Worm (Caenorhabditis elegans) whole organism, L4 larva: ENCODE measurements around the gene chil-8.

Experiments
- D1046.2 ChIP-seq: fragments of 200-800 bp; sonication (Bioruptor generic); IDR thresholded peaks from 2 replicates; pipeline ENCODE4 v1.3.6; 2022; ENCODE audit warnings: missing genetic modification characterization, missing compliant biosample characterization
- F37D6.2 ChIP-seq: sonication (generic microtip); optimal IDR thresholded peaks from 2 replicates; lab custom pipeline; 2016; ENCODE audit warnings: mild to moderate bottlenecking, missing genetic modification characterization, missing compliant biosample characterization
- F49E8.2 ChIP-seq: sonication (generic microtip); optimal IDR thresholded peaks from 2 replicates; lab custom pipeline; 2016; ENCODE audit warnings: missing compliant biosample characterization, mild to moderate bottlenecking, missing genetic modification characterization, borderline replicate concordance
- R02D3.7 ChIP-seq: fragments of 150-350 bp; sonication (generic microtip); optimal IDR thresholded peaks from 3 replicates; lab custom pipeline; 2014; ENCODE audit warnings: missing biosample characterization, missing genetic modification characterization
- Y48G9A.11 ChIP-seq: fragments of 200-800 bp; sonication (Bioruptor generic); IDR thresholded peaks from 2 replicates; pipeline ENCODE4 v1.3.6; 2022; ENCODE audit warnings: missing genetic modification reagents, missing genetic modification characterization, missing compliant biosample characterization
- ZK337.2 ChIP-seq: fragments of 200-800 bp; sonication (Bioruptor generic); IDR thresholded peaks from 2 replicates; pipeline ENCODE4 v1.3.6; 2022; ENCODE audit warnings: missing genetic modification reagents, missing genetic modification characterization, missing compliant biosample characterization
- ZK546.5 ChIP-seq, 2 experiments: sonication (generic microtip); optimal IDR thresholded peaks; 2 replicates each; lab custom pipeline; 2017; ENCODE audit warnings: missing biosample characterization in 2 of 2, missing genetic modification characterization in 2 of 2
- ama-1 ChIP-seq: fragments of 150-350 bp; optimal IDR thresholded peaks from 2 replicates; lab custom pipeline; 2014; ENCODE audit warnings: inconsistent platforms, mixed read lengths
- arid-1 ChIP-seq: fragments of 200-800 bp; sonication (Bioruptor generic); conservative IDR thresholded peaks from 2 replicates; pipeline ENCODE4 v1.3.6; 2022; ENCODE audit warnings: missing genetic modification reagents, missing genetic modification characterization, missing compliant biosample characterization
- attf-4 ChIP-seq: sonication (generic microtip); optimal IDR thresholded peaks from 3 replicates; lab custom pipeline; 2017; ENCODE audit warnings: missing biosample characterization, missing genetic modification characterization
- ceh-28 ChIP-seq: fragments of 150-350 bp; optimal IDR thresholded peaks from 2 replicates; lab custom pipeline; 2014; ENCODE audit warnings: missing biosample characterization, missing genetic modification reagents, missing genetic modification characterization
- ceh-62 ChIP-seq: sonication (generic microtip); optimal IDR thresholded peaks from 2 replicates; lab custom pipeline; 2017; ENCODE audit warnings: missing biosample characterization, missing genetic modification characterization
- ceh-82 ChIP-seq: sonication (generic microtip); optimal IDR thresholded peaks from 2 replicates; lab custom pipeline; 2017; ENCODE audit warnings: missing biosample characterization, missing genetic modification characterization
- daf-12 ChIP-seq: fragments of 150-350 bp; optimal IDR thresholded peaks from 2 replicates; lab custom pipeline; 2014; ENCODE audit warnings: missing biosample characterization, missing genetic modification reagents, missing genetic modification characterization
- daf-16 ChIP-seq, 3 experiments: sonication (generic microtip); optimal IDR thresholded peaks; 2 replicates each; lab custom pipeline; 2016 to 2017; ENCODE audit warnings: missing genetic modification characterization in 3 of 3, missing genetic modification reagents in 3 of 3, mild to moderate bottlenecking in 2 of 3, missing compliant biosample characterization in 2 of 3, missing biosample characterization in 1 of 3, moderate library complexity in 1 of 3
- daf-8 ChIP-seq: fragments of 200-800 bp; sonication (Bioruptor generic); IDR thresholded peaks from 2 replicates; pipeline ENCODE4 v1.3.6; 2022; ENCODE audit warnings: missing genetic modification characterization, missing compliant biosample characterization
- dve-1 ChIP-seq: sonication (generic microtip); optimal IDR thresholded peaks from 2 replicates; lab custom pipeline; 2017; ENCODE audit warnings: antibody characterized with exemption, mild to moderate bottlenecking, missing genetic modification characterization, missing compliant biosample characterization; ENCODE audit not compliant: insufficient read depth
- egl-43 ChIP-seq: fragments of 200-800 bp; sonication (Bioruptor generic); IDR thresholded peaks from 2 replicates; pipeline ENCODE4 v1.3.6; 2022; ENCODE audit warnings: missing genetic modification reagents, missing genetic modification characterization, missing compliant biosample characterization
- gei-8 ChIP-seq: fragments of 200-800 bp; sonication (Bioruptor generic); optimal IDR thresholded peaks from 2 replicates; lab custom pipeline; 2018; ENCODE audit warnings: mild to moderate bottlenecking, missing genetic modification characterization, missing compliant biosample characterization
- hif-1 ChIP-seq, 2 experiments: sonication (generic microtip); optimal IDR thresholded peaks; 2 replicates each; lab custom pipeline; 2016 to 2017; ENCODE audit warnings: missing compliant biosample characterization in 2 of 2, missing genetic modification characterization in 2 of 2, missing genetic modification reagents in 2 of 2, missing genotype in 2 of 2, mild to moderate bottlenecking in 1 of 2
- hlh-30 ChIP-seq: sonication (generic microtip); optimal IDR thresholded peaks from 2 replicates; lab custom pipeline; 2017; ENCODE audit warnings: antibody characterized with exemption, mild to moderate bottlenecking, missing genetic modification characterization, missing compliant biosample characterization; ENCODE audit not compliant: insufficient read depth
- hmg-1.1 ChIP-seq: fragments of 200-800 bp; sonication (Bioruptor generic); IDR thresholded peaks from 2 replicates; pipeline ENCODE4 v1.3.6; 2022; ENCODE audit warnings: missing genetic modification reagents, missing genetic modification characterization, missing compliant biosample characterization
- jun-1 ChIP-seq: fragments of 150-350 bp; optimal IDR thresholded peaks from 2 replicates; lab custom pipeline; 2014; ENCODE audit warnings: missing biosample characterization, missing genetic modification reagents, missing genetic modification characterization
- lin-1 ChIP-seq: fragments of 200-800 bp; sonication (Bioruptor generic); IDR thresholded peaks from 2 replicates; pipeline ENCODE4 v1.3.6; 2022; ENCODE audit warnings: missing genetic modification reagents, missing genetic modification characterization, missing compliant biosample characterization
- lin-29 ChIP-seq: fragments of 200-800 bp; sonication (Bioruptor generic); IDR thresholded peaks from 2 replicates; pipeline ENCODE4 v1.3.6; 2022; ENCODE audit warnings: missing genetic modification reagents, missing genetic modification characterization, missing compliant biosample characterization
- lin-38 ChIP-seq: fragments of 200-800 bp; sonication (Bioruptor generic); IDR thresholded peaks from 2 replicates; pipeline ENCODE4 v1.3.6; 2022; ENCODE audit warnings: missing genetic modification reagents, missing genetic modification characterization, missing compliant biosample characterization
- lin-39 ChIP-seq: fragments of 150-350 bp; optimal IDR thresholded peaks from 2 replicates; lab custom pipeline; 2014; ENCODE audit warnings: missing biosample characterization, missing genetic modification reagents, missing genetic modification characterization
- mdl-1 ChIP-seq, 2 experiments: fragments of 150-350 bp in 1 of 2; sonication (generic microtip) in 1 of 2; optimal IDR thresholded peaks; 2 replicates each; lab custom pipeline; 2014 to 2017; ENCODE audit warnings: missing biosample characterization in 2 of 2, missing genetic modification characterization in 2 of 2
- mdt-29 ChIP-seq: fragments of 200-800 bp; sonication (Bioruptor generic); IDR thresholded peaks from 2 replicates; pipeline ENCODE4 v1.3.6; 2022; ENCODE audit warnings: missing genetic modification reagents, missing genetic modification characterization, missing compliant biosample characterization
- mep-1 ChIP-seq: fragments of 150-350 bp; sonication (generic microtip); optimal IDR thresholded peaks from 3 replicates; lab custom pipeline; 2014; ENCODE audit warnings: missing biosample characterization, missing genetic modification characterization
- mxl-2 ChIP-seq: fragments of 200-800 bp; sonication (Bioruptor generic); conservative IDR thresholded peaks from 2 replicates; pipeline ENCODE4 v1.3.6; 2022; ENCODE audit warnings: missing genetic modification reagents, missing genetic modification characterization, missing compliant biosample characterization
- nhr-102 ChIP-seq: sonication (generic microtip); optimal IDR thresholded peaks from 2 replicates; lab custom pipeline; 2016; ENCODE audit warnings: mild to moderate bottlenecking, missing genetic modification characterization, moderate library complexity, missing compliant biosample characterization
- nhr-237 ChIP-seq: sonication (generic microtip); optimal IDR thresholded peaks from 2 replicates; lab custom pipeline; 2017; ENCODE audit warnings: missing biosample characterization, missing genetic modification characterization
- nhr-76 ChIP-seq: fragments of 150-350 bp; optimal IDR thresholded peaks from 2 replicates; lab custom pipeline; 2014; ENCODE audit warnings: missing biosample characterization, missing genetic modification characterization
- nhr-77 ChIP-seq: fragments of 150-350 bp; optimal IDR thresholded peaks from 2 replicates; lab custom pipeline; 2014; ENCODE audit warnings: missing biosample characterization, missing genetic modification characterization
- php-3 ChIP-seq: fragments of 200-800 bp; sonication (Bioruptor generic); IDR thresholded peaks from 2 replicates; pipeline ENCODE4 v1.3.6; 2022; ENCODE audit warnings: missing genetic modification reagents, missing genetic modification characterization, missing compliant biosample characterization
- snpc-4 ChIP-seq: fragments of 150-350 bp; optimal IDR thresholded peaks from 2 replicates; lab custom pipeline; 2014; ENCODE audit warnings: missing biosample characterization, missing genetic modification characterization
- spr-1 ChIP-seq: sonication (generic microtip); optimal IDR thresholded peaks from 2 replicates; lab custom pipeline; 2016; ENCODE audit warnings: mild to moderate bottlenecking, missing genetic modification characterization, missing compliant biosample characterization
- unc-130 ChIP-seq: sonication (generic microtip); optimal IDR thresholded peaks from 2 replicates; lab custom pipeline; 2016; ENCODE audit warnings: missing genetic modification reagents, missing genetic modification characterization, missing compliant biosample characterization
- unc-39 ChIP-seq: sonication (generic microtip); optimal IDR thresholded peaks from 2 replicates; lab custom pipeline; 2017; ENCODE audit warnings: missing biosample characterization, missing genetic modification characterization
- unc-62 ChIP-seq, 3 experiments: fragments of 150-350 bp in 1 of 3; sonication (generic microtip); optimal IDR thresholded peaks in 2 of 3; peaks in 1 of 3; 1 replicate in 1 of 3; 2 replicates in 2 of 3; lab custom pipeline; 2014 to 2017; ENCODE audit warnings: missing biosample characterization in 3 of 3, missing genetic modification characterization in 3 of 3, missing genetic modification reagents in 3 of 3, missing genotype in 1 of 3
- vab-7 ChIP-seq: fragments of 200-800 bp; sonication (Bioruptor generic); IDR thresholded peaks from 2 replicates; pipeline ENCODE4 v1.3.6; 2022; ENCODE audit warnings: missing genetic modification reagents, missing genetic modification characterization, missing compliant biosample characterization
- zag-1 ChIP-seq: fragments of 150-350 bp; optimal IDR thresholded peaks from 2 replicates; lab custom pipeline; 2014; ENCODE audit warnings: missing biosample characterization, missing genetic modification characterization
- zfp-2 ChIP-seq: sonication (generic microtip); optimal IDR thresholded peaks from 2 replicates; lab custom pipeline; 2016; ENCODE audit warnings: mild to moderate bottlenecking, missing genetic modification characterization, missing compliant biosample characterization
- zip-11 ChIP-seq: fragments of 200-800 bp; sonication (Bioruptor generic); IDR thresholded peaks from 2 replicates; pipeline ENCODE4 v1.3.6; 2022; ENCODE audit warnings: missing genetic modification characterization, missing compliant biosample characterization
- ztf-11 ChIP-seq: fragments of 150-350 bp; optimal IDR thresholded peaks from 2 replicates; lab custom pipeline; 2014; ENCODE audit warnings: missing biosample characterization, missing genetic modification characterization

The chil-8 gene

ce11 chrII:9891031-9891689 is 18.3 kb upstream of the chil-8 start, which contains the start of gene vgln-1 (continued):
- no peak for TF ChIP-seq zag-1 (tag; lab: Kevin White, UChicago)
- no peak for TF ChIP-seq R02D3.7 (tag; lab: Kevin White, UChicago)
- TF ChIP-seq attf-4: no peak
- TF ChIP-seq nhr-102: no peak
- TF ChIP-seq egl-43 (GFP tag; lab: Robert Waterston, UW): 0 out of 2 replicates have a peak, but pooled peaks have one; percentile 10
- no peak for TF ChIP-seq F37D6.2 (tag; lab: Kevin White, UChicago)
- no peak for TF ChIP-seq hmg-1.1 (GFP tag; lab: Robert Waterston, UW)
- TF ChIP-seq jun-1 (tag; lab: Kevin White, UChicago): no peak
- no peak for TF ChIP-seq zfp-2 (tag; lab: Kevin White, UChicago)
- TF ChIP-seq ceh-28 (tag; lab: Kevin White, UChicago): no peak
- no peak for TF ChIP-seq mep-1 (tag; lab: Kevin White, UChicago)
- TF ChIP-seq zip-11: no peak
- 0 out of 2 replicates have a peak, but pooled peaks have one; percentile 13 for TF ChIP-seq ZK337.2 (GFP tag; lab: Robert Waterston, UW)
- no peak for TF ChIP-seq ceh-82 (tag; lab: Kevin White, UChicago)
- no peak for TF ChIP-seq D1046.2 (GFP tag; lab: Robert Waterston, UW)
- TF ChIP-seq F49E8.2 (tag; lab: Kevin White, UChicago): no peak
- TF ChIP-seq hif-1 (tag; optimal IDR thresholded peaks at IDR 0.05; lab: Kevin White, UChicago): no peak
- no peak for TF ChIP-seq nhr-77 (tag; lab: Kevin White, UChicago)
- no peak for TF ChIP-seq arid-1 (GFP tag; lab: Robert Waterston, UW)
- TF ChIP-seq unc-130 (GFP tag; lab: Kevin White, UChicago): no peak
- peak; percentile 50 for TF ChIP-seq hlh-30 (tag; lab: Kevin White, UChicago)
- no peak for TF ChIP-seq lin-1
- no peak for TF ChIP-seq mdt-29
- TF ChIP-seq ztf-11: no peak
- TF ChIP-seq vab-7 (GFP tag; lab: Robert Waterston, UW): no peak

- no peak for TF ChIP-seq gei-8 (GFP tag; lab: Kevin White, UChicago)
- TF ChIP-seq F49E8.2 (tag; lab: Kevin White, UChicago): no peak
- TF ChIP-seq mdt-29: no peak
- peak in 1 of 2 experiments; percentile 93 for TF ChIP-seq unc-62 (GFP tag; optimal IDR thresholded peaks at IDR 0.05 in 1 of 2; lab: Kevin White, UChicago)
- no peak for TF ChIP-seq unc-62 (tag; optimal IDR thresholded peaks at IDR 0.05; lab: Kevin White, UChicago)
- TF ChIP-seq php-3 (GFP tag; lab: Robert Waterston, UW): no peak
These were observed 15.7 kb upstream of the chil-8 start for ce11 chrII:9888549-9888948.

ce11 chrII:9886216-9886615 is 13.4 kb upstream of the chil-8 start, which contains the start of gene algn-8:
Gene algn-8 (minus strand): TSS chrII:9886442.
- TF ChIP-seq ceh-62: no peak
- no peak for TF ChIP-seq jun-1 (tag; lab: Kevin White, UChicago)
- no peak for TF ChIP-seq mxl-2
- TF ChIP-seq daf-12 (tag; lab: Kevin White, UChicago): no peak
- TF ChIP-seq lin-39 (tag; lab: Kevin White, UChicago): no peak
- no peak for TF ChIP-seq hmg-1.1 (GFP tag; lab: Robert Waterston, UW)
- no peak for TF ChIP-seq php-3 (GFP tag; lab: Robert Waterston, UW)
- TF ChIP-seq Y48G9A.11 (GFP tag; lab: Robert Waterston, UW): no peak
- no peak for TF ChIP-seq mdl-1 (tag; optimal IDR thresholded peaks at IDR 0.05; lab: Kevin White, UChicago)
- no peak for TF ChIP-seq ZK337.2 (GFP tag; lab: Robert Waterston, UW)
- no peak for TF ChIP-seq lin-38 (GFP tag; lab: Robert Waterston, UW)
- no peak for TF ChIP-seq ceh-82 (tag; lab: Kevin White, UChicago)
- no peak for TF ChIP-seq ama-1 (lab: Kevin White, UChicago)
- no peak for TF ChIP-seq nhr-237
- no peak for TF ChIP-seq ztf-11
- no peak for TF ChIP-seq dve-1 (tag; lab: Kevin White, UChicago)
- TF ChIP-seq spr-1 (tag; lab: Kevin White, UChicago): no peak
- TF ChIP-seq snpc-4 (tag; lab: Kevin White, UChicago): no peak
- no peak for TF ChIP-seq unc-39 (tag; lab: Kevin White, UChicago)
- no peak for TF ChIP-seq daf-16 (GFP tag; optimal IDR thresholded peaks at IDR 0.05; lab: Kevin White, UChicago)
- no peak for TF ChIP-seq daf-16 (tag; optimal IDR thresholded peaks at IDR 0.05; lab: Kevin White, UChicago)
- TF ChIP-seq lin-29: no peak
- TF ChIP-seq attf-4: no peak
- no peak for TF ChIP-seq gei-8 (GFP tag; lab: Kevin White, UChicago)
- TF ChIP-seq nhr-76: no peak
- no peak for TF ChIP-seq daf-8
- no peak for TF ChIP-seq ZK546.5 (tag; optimal IDR thresholded peaks at IDR 0.05; lab: Kevin White, UChicago)
